Fruit fly (Drosophila melanogaster) whole organism, embryonic: Measurements from ENCODE around the gene arx.
A peak's percentile ranks its signal among the peaks of the same experiment; 100 is the strongest.

Experiments
- Adf1 ChIP-seq: fragments of 200-800 bp; sonication (Bioruptor generic); IDR thresholded peaks from 2 replicates; pipeline ENCODE4 v1.3.6; 2022; ENCODE audit warnings: missing biosample characterization, missing genetic modification characterization
- Bteb2 ChIP-seq: fragments of 200-800 bp; sonication (Bioruptor generic); optimal IDR thresholded peaks from 2 replicates; lab custom pipeline; 2016; ENCODE audit warnings: missing biosample characterization, missing genetic modification characterization
- CG10274 ChIP-seq: fragments of 200-800 bp; sonication (Bioruptor generic); optimal IDR thresholded peaks from 3 replicates; lab custom pipeline; 2017; ENCODE audit warnings: missing biosample characterization, mild to moderate bottlenecking, missing genetic modification characterization
- CG10462 ChIP-seq: fragments of 200-800 bp; sonication (Bioruptor generic); optimal IDR thresholded peaks from 2 replicates; lab custom pipeline; 2016; ENCODE audit warnings: missing biosample characterization, missing genetic modification characterization
- CG11695 ChIP-seq: fragments of 200-800 bp; sonication (Bioruptor generic); IDR thresholded peaks from 3 replicates; pipeline ENCODE4 v1.3.6; 2022; ENCODE audit warnings: missing biosample characterization, missing genetic modification characterization
- CG12236 ChIP-seq: fragments of 200-800 bp; sonication (Bioruptor generic); optimal IDR thresholded peaks from 2 replicates; lab custom pipeline; 2016; ENCODE audit warnings: missing biosample characterization, missing genetic modification characterization
- CG12659 ChIP-seq: fragments of 200-800 bp; sonication (Bioruptor generic); optimal IDR thresholded peaks from 3 replicates; lab custom pipeline; 2017; ENCODE audit warnings: mild to moderate bottlenecking, missing biosample characterization, missing genetic modification reagents, missing genetic modification characterization
- CG13287 ChIP-seq: fragments of 200-800 bp; sonication (Bioruptor generic); IDR thresholded peaks from 2 replicates; pipeline ENCODE4 v1.3.6; 2022; ENCODE audit warnings: missing biosample characterization, missing genetic modification characterization; ENCODE audit not compliant: partially characterized antibody
- CG1529 ChIP-seq: fragments of 200-800 bp; sonication (Bioruptor generic); optimal IDR thresholded peaks from 3 replicates; lab custom pipeline; 2018; ENCODE audit warnings: missing biosample characterization, missing genetic modification characterization
- CG17186 ChIP-seq: fragments of 200-800 bp; sonication (Bioruptor generic); optimal IDR thresholded peaks from 3 replicates; lab custom pipeline; 2017; ENCODE audit warnings: missing biosample characterization, missing genetic modification reagents, missing genetic modification characterization
- CG17328 ChIP-seq: fragments of 200-800 bp; sonication (Bioruptor generic); IDR thresholded peaks from 2 replicates; pipeline ENCODE4 v1.3.6; 2022; ENCODE audit warnings: missing biosample characterization, missing genetic modification characterization
- CG30431 ChIP-seq: fragments of 200-800 bp; sonication (Bioruptor generic); optimal IDR thresholded peaks from 2 replicates; lab custom pipeline; 2017; ENCODE audit warnings: missing biosample characterization, missing genetic modification characterization
- CG32532 ChIP-seq: fragments of 200-800 bp; sonication (Bioruptor generic); IDR thresholded peaks from 2 replicates; pipeline ENCODE4 v1.3.6; 2022; ENCODE audit warnings: missing biosample characterization, missing genetic modification characterization
- CG32772 ChIP-seq: fragments of 200-800 bp; sonication (Bioruptor generic); IDR thresholded peaks from 2 replicates; pipeline ENCODE4 v1.3.6; 2022; ENCODE audit warnings: missing biosample characterization, missing genetic modification characterization
- CG33557 ChIP-seq: fragments of 200-800 bp; sonication (Bioruptor generic); optimal IDR thresholded peaks from 2 replicates; lab custom pipeline; 2019; ENCODE audit warnings: missing biosample characterization, mild to moderate bottlenecking, missing genetic modification characterization, moderate library complexity
- CG34224 ChIP-seq: fragments of 200-800 bp; sonication (Bioruptor generic); IDR thresholded peaks from 3 replicates; pipeline ENCODE4 v1.3.6; 2022; ENCODE audit warnings: missing biosample characterization, missing genetic modification characterization; ENCODE audit not compliant: partially characterized antibody
- CG34376 ChIP-seq: fragments of 200-800 bp; sonication (Bioruptor generic); optimal IDR thresholded peaks from 2 replicates; lab custom pipeline; 2018; ENCODE audit warnings: missing biosample characterization, mild to moderate bottlenecking, missing genetic modification characterization
- CG4282 ChIP-seq: fragments of 200-800 bp; sonication (Bioruptor generic); optimal IDR thresholded peaks from 2 replicates; lab custom pipeline; 2016; ENCODE audit warnings: missing biosample characterization, missing genetic modification characterization
- CG4617 ChIP-seq: fragments of 200-800 bp; sonication (Bioruptor generic); optimal IDR thresholded peaks from 3 replicates; lab custom pipeline; 2016; ENCODE audit warnings: missing biosample characterization, missing genetic modification characterization, borderline replicate concordance
- CG6854 ChIP-seq: fragments of 200-800 bp; sonication (Bioruptor generic); optimal IDR thresholded peaks from 3 replicates; lab custom pipeline; 2017; ENCODE audit warnings: missing biosample characterization, mild to moderate bottlenecking, missing genetic modification characterization
- CG7271 ChIP-seq: fragments of 200-800 bp; sonication (Bioruptor generic); optimal IDR thresholded peaks from 2 replicates; lab custom pipeline; 2018; ENCODE audit warnings: missing biosample characterization, mild to moderate bottlenecking, missing genetic modification characterization, moderate library complexity
- CG7928 ChIP-seq: fragments of 200-800 bp; sonication (Bioruptor generic); optimal IDR thresholded peaks from 2 replicates; lab custom pipeline; 2017; ENCODE audit warnings: missing biosample characterization, mild to moderate bottlenecking, missing genetic modification characterization
- Deaf1 ChIP-seq: fragments of 200-800 bp; optimal IDR thresholded peaks from 3 replicates; lab custom pipeline; 2019; ENCODE audit warnings: missing biosample characterization, mild to moderate bottlenecking, missing genetic modification characterization, moderate library complexity
- Eip74EF ChIP-seq, 2 experiments: fragments of 200-800 bp in 1 of 2; fragments of >200 bp in 1 of 2; sonication (Bioruptor generic) in 1 of 2; optimal IDR thresholded peaks; 2 replicates each; lab custom pipeline; 2017 to 2019; ENCODE audit warnings: missing biosample characterization in 2 of 2, missing genetic modification characterization in 2 of 2, mild to moderate bottlenecking in 1 of 2, moderate library complexity in 1 of 2
- Hr3 ChIP-seq: fragments of 200-800 bp; sonication (Bioruptor generic); optimal IDR thresholded peaks from 3 replicates; lab custom pipeline; 2016; ENCODE audit warnings: missing biosample characterization, missing genetic modification characterization
- Nf-YC ChIP-seq: fragments of 200-800 bp; optimal IDR thresholded peaks from 3 replicates; lab custom pipeline; 2019; ENCODE audit warnings: missing biosample characterization, mild to moderate bottlenecking, missing genetic modification characterization, moderate library complexity
- Opbp ChIP-seq: fragments of 200-800 bp; sonication (Bioruptor generic); IDR thresholded peaks from 3 replicates; pipeline ENCODE4 v1.3.6; 2022; ENCODE audit warnings: missing biosample characterization, missing genetic modification characterization; ENCODE audit not compliant: partially characterized antibody
- Ravus ChIP-seq: fragments of 200-800 bp; sonication (Bioruptor generic); IDR thresholded peaks from 2 replicates; pipeline ENCODE4 v1.3.6; 2022; ENCODE audit warnings: missing biosample characterization, missing genetic modification characterization
- Sin3A ChIP-seq: fragments of >200 bp; optimal IDR thresholded peaks from 2 replicates; lab custom pipeline; 2018
- Vsx1 ChIP-seq: fragments of 200-800 bp; sonication (Bioruptor generic); optimal IDR thresholded peaks from 2 replicates; lab custom pipeline; 2017; ENCODE audit warnings: missing biosample characterization, mild to moderate bottlenecking, missing genetic modification characterization, missing genetic modification reagents
- ash1 ChIP-seq: fragments of 200-800 bp; sonication (Bioruptor generic); optimal IDR thresholded peaks from 2 replicates; lab custom pipeline; 2018; ENCODE audit warnings: missing biosample characterization, mild to moderate bottlenecking, missing genetic modification characterization
- bcd ChIP-seq: fragments of 200-800 bp; sonication (Bioruptor generic); optimal IDR thresholded peaks from 2 replicates; lab custom pipeline; 2017; ENCODE audit warnings: missing biosample characterization, mild to moderate bottlenecking, missing genetic modification characterization
- cad ChIP-seq: fragments of >200 bp; optimal IDR thresholded peaks from 2 replicates; lab custom pipeline; 2017; ENCODE audit warnings: missing biosample characterization, missing genetic modification characterization
- cg ChIP-seq: fragments of 200-800 bp; sonication (Bioruptor generic); optimal IDR thresholded peaks from 3 replicates; lab custom pipeline; 2019; ENCODE audit warnings: missing biosample characterization, mild to moderate bottlenecking, missing genetic modification characterization, moderate library complexity
- da ChIP-seq: fragments of 200-800 bp; sonication (Bioruptor generic); optimal IDR thresholded peaks from 2 replicates; lab custom pipeline; 2016; ENCODE audit warnings: missing biosample characterization, missing genetic modification characterization
- dm ChIP-seq: fragments of 200-800 bp; sonication (Bioruptor generic); optimal IDR thresholded peaks from 3 replicates; lab custom pipeline; 2016; ENCODE audit warnings: missing biosample characterization, missing genetic modification characterization
- fd102C ChIP-seq: fragments of 200-800 bp; sonication (Bioruptor generic); optimal IDR thresholded peaks from 2 replicates; lab custom pipeline; 2018; ENCODE audit warnings: missing biosample characterization, mild to moderate bottlenecking, missing genetic modification characterization, moderate library complexity
- ind ChIP-seq: fragments of 200-800 bp; sonication (Bioruptor generic); optimal IDR thresholded peaks from 3 replicates; lab custom pipeline; 2016; ENCODE audit warnings: missing biosample characterization, missing genetic modification characterization
- inv ChIP-seq: fragments of 200-800 bp; sonication (Bioruptor generic); IDR thresholded peaks from 2 replicates; pipeline ENCODE4 v1.3.6; 2022; ENCODE audit warnings: missing biosample characterization, missing genetic modification characterization; ENCODE audit not compliant: partially characterized antibody
- kah ChIP-seq: fragments of 200-800 bp; sonication (Bioruptor generic); optimal IDR thresholded peaks from 2 replicates; lab custom pipeline; 2018; ENCODE audit warnings: missing biosample characterization, mild to moderate bottlenecking, missing genetic modification characterization
- knrl ChIP-seq: fragments of 200-800 bp; sonication (Bioruptor generic); IDR thresholded peaks from 3 replicates; pipeline ENCODE4 v1.3.6; 2022; ENCODE audit warnings: missing biosample characterization, missing genetic modification characterization; ENCODE audit not compliant: partially characterized antibody
- mam ChIP-seq: fragments of 200-800 bp; sonication (Bioruptor generic); optimal IDR thresholded peaks from 3 replicates; lab custom pipeline; 2016; ENCODE audit warnings: missing biosample characterization, missing genetic modification characterization
- prd ChIP-seq, 3 experiments: fragments of >200 bp in 2 of 3; fragments of 200-800 bp in 1 of 3; sonication (Bioruptor generic) in 1 of 3; optimal IDR thresholded peaks in 2 of 3; IDR thresholded peaks in 1 of 3; 2 replicates in 2 of 3; 3 replicates in 1 of 3; pipeline versions ENCODE4 v1.3.6 to Lab custom; 2017 to 2022; ENCODE audit warnings: missing biosample characterization in 1 of 3, missing genetic modification characterization in 1 of 3
- pum ChIP-seq: fragments of 200-800 bp; sonication (Bioruptor generic); optimal IDR thresholded peaks from 2 replicates; lab custom pipeline; 2016; ENCODE audit warnings: missing biosample characterization, missing genetic modification characterization
- scrt ChIP-seq: fragments of 200-800 bp; sonication (Bioruptor generic); optimal IDR thresholded peaks from 2 replicates; lab custom pipeline; 2018; ENCODE audit warnings: missing biosample characterization, mild to moderate bottlenecking, missing genetic modification characterization, moderate library complexity
- so ChIP-seq: fragments of 200-800 bp; sonication (Bioruptor generic); IDR thresholded peaks from 3 replicates; pipeline ENCODE4 v1.3.6; 2022; ENCODE audit warnings: missing biosample characterization, missing genetic modification characterization
- twi ChIP-seq: fragments of 200-800 bp; optimal IDR thresholded peaks from 2 replicates; lab custom pipeline; 2019; ENCODE audit warnings: missing biosample characterization, mild to moderate bottlenecking, missing genetic modification characterization, moderate library complexity
- zen ChIP-seq: fragments of 200-800 bp; sonication (Bioruptor generic); optimal IDR thresholded peaks from 3 replicates; lab custom pipeline; 2018; ENCODE audit warnings: missing biosample characterization, mild to moderate bottlenecking, missing genetic modification characterization, moderate library complexity

arx gene

dm6 chr3L:18865447-18866367 is 35.6 kb downstream of the arx start, which contains the start of gene CG14074 (continued):
- no peak for TF ChIP-seq CG34376
- no peak for TF ChIP-seq CG10274 (GFP tag; lab: Kevin White, UChicago)
- no peak for TF ChIP-seq so (GFP tag; lab: Robert Waterston, UW)
- no peak for TF ChIP-seq CG17328 (GFP tag; lab: Robert Waterston, UW)
- no peak for TF ChIP-seq Eip74EF (GFP tag; optimal IDR thresholded peaks at IDR 0.05; lab: Kevin White, UChicago)
- TF ChIP-seq CG1529: no peak
- no peak for TF ChIP-seq ind (GFP tag; lab: Kevin White, UChicago)
- no peak for TF ChIP-seq CG7928
- TF ChIP-seq pum (GFP tag; lab: Kevin White, UChicago): no peak
- TF ChIP-seq Deaf1 (tag; lab: Kevin White, UChicago): no peak
- peak; percentile 56 for TF ChIP-seq CG13287 (GFP tag; lab: Robert Waterston, UW)
- peak; percentile 2 for TF ChIP-seq Vsx1 (GFP tag; lab: Kevin White, UChicago)
- TF ChIP-seq Ravus (GFP tag; lab: Robert Waterston, UW): no peak
- TF ChIP-seq CG10462 (GFP tag; lab: Kevin White, UChicago): no peak
- no peak for TF ChIP-seq CG32772 (GFP tag; lab: Robert Waterston, UW)
- TF ChIP-seq CG33557: no peak
- TF ChIP-seq CG30431 (GFP tag; lab: Kevin White, UChicago): no peak
- TF ChIP-seq mam (GFP tag; lab: Kevin White, UChicago): no peak
- no peak for TF ChIP-seq Sin3A (lab: Kevin White, UChicago)
- no peak for TF ChIP-seq scrt (GFP tag; lab: Kevin White, UChicago)
- no peak for TF ChIP-seq cad (GFP tag; lab: Kevin White, UChicago)
- TF ChIP-seq CG7271: peak; percentile 4
- no peak for TF ChIP-seq CG11695
- no peak for TF ChIP-seq bcd (GFP tag; lab: Kevin White, UChicago)
- no peak for TF ChIP-seq ash1 (GFP tag; lab: Kevin White, UChicago)
- no peak for TF ChIP-seq knrl (GFP tag; lab: Robert Waterston, UW)
- no peak for TF ChIP-seq Bteb2 (GFP tag; lab: Kevin White, UChicago)
- TF ChIP-seq CG17186 (GFP tag; lab: Kevin White, UChicago): no peak
- peak; percentile 5 for TF ChIP-seq zen (tag; lab: Kevin White, UChicago)
- no peak for TF ChIP-seq Adf1 (GFP tag; lab: Robert Waterston, UW)
- TF ChIP-seq CG6854 (GFP tag; lab: Kevin White, UChicago): no peak
- peak; percentile 57 for TF ChIP-seq inv (GFP tag; lab: Robert Waterston, UW)
- TF ChIP-seq Opbp (GFP tag; lab: Robert Waterston, UW): peak; percentile 78; the same call in 2 of the 3 replicates
- TF ChIP-seq CG4617: peak; percentile 13
- no peak for TF ChIP-seq cg (GFP tag; lab: Kevin White, UChicago)
- no peak for TF ChIP-seq Nf-YC (tag; lab: Kevin White, UChicago)
- no peak for TF ChIP-seq dm (GFP tag; lab: Kevin White, UChicago)
- TF ChIP-seq da (GFP tag; lab: Kevin White, UChicago): no peak
- TF ChIP-seq CG4282 (GFP tag; lab: Kevin White, UChicago): no peak
- TF ChIP-seq fd102C (GFP tag; lab: Kevin White, UChicago): no peak
- TF ChIP-seq kah (GFP tag; lab: Kevin White, UChicago): no peak
- TF ChIP-seq CG34224 (GFP tag; lab: Robert Waterston, UW): peak; percentile 59
- peak; percentile 44 for TF ChIP-seq CG12659
- no peak for TF ChIP-seq Hr3
- TF ChIP-seq CG12236 (GFP tag; lab: Kevin White, UChicago): no peak
- no peak for TF ChIP-seq twi (tag; lab: Kevin White, UChicago)
- TF ChIP-seq CG32532 (GFP tag; lab: Robert Waterston, UW): no peak
- TF ChIP-seq prd (optimal IDR thresholded peaks at IDR 0.05; lab: Kevin White, UChicago): no peak
- TF ChIP-seq prd (GFP tag; IDR thresholded peaks at IDR 0.05; lab: Robert Waterston, UW): no peak
